Fruit fly (Drosophila melanogaster): ENCODE data around the gene CG10979.
A peak's percentile ranks its signal among the peaks of the same experiment; 100 is the strongest.

CG10979 gene

DNA sequence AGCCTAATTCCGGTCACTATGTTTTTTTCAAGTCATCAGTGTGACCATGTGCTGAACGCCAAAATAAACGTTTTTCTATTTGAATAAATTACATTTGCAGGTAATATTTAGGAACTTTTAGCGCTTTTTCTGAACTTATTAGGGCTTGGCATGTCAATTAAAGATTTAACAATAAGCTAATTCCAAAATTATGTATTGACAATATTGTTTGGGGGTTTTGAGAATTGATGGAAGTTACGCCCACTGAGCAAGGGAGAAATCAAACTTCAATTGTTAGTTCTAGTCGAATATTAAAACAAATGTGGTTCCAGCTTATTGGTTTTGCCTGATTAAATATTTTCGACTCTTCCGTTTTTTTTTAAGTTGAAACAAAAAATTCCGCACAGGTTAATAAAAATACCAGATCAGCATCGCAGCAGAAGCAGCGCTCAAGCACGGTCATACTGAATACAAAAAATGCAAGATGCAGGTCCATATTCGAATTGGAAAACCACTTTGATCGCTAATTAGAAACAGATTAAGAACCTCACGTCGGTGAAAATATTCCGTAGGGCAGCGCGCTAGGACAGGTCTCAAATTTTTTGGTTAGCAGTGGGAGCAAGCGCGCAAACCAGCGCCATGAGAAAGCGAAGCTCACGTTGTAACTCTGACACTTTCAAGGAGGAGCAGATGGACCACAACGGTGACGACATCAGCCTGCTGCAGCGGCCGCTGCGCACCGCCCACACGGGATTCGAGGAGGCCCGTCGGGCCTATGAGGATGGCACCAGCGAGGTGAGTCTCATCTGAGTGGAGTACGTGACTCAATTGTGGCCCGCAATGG, at the start of gene CG10979, which contains the start of gene PSMG1:
Gene CG10979, plus strand, starts transcription at position 439 of the 823 bp plus-strand sequence.
Gene PSMG1, minus strand, starts transcription at position 51 of the 823 bp plus-strand sequence.
- TF ChIP-seq Ets97D (GFP tag; optimal IDR thresholded peaks at IDR 0.05) (peak; percentile 61), CG2712 (tag; optimal IDR thresholded peaks at IDR 0.05) (peak; percentile 11), phol (tag; optimal IDR thresholded peaks at IDR 0.05) (peak; percentile 42), Lhr (GFP tag; optimal IDR thresholded peaks at IDR 0.05) (peak; percentile 31), CG8924 (tag; optimal IDR thresholded peaks at IDR 0.05) (no peak), CG11093 (GFP tag; IDR thresholded peaks at IDR 0.05) (0 out of 3 replicates have a peak, but pooled peaks have one; percentile 11), CG4617 (GFP tag; optimal IDR thresholded peaks at IDR 0.05; ENCODE audit: borderline replicate concordance) (peak; percentile 23), Med (GFP tag) (peak; percentile 65), tio (GFP tag; optimal IDR thresholded peaks at IDR 0.05) (no peak), CG5953 (GFP tag; IDR thresholded peaks at IDR 0.05) (no peak), CG12391 (tag; optimal IDR thresholded peaks at IDR 0.05) (peak; percentile 27), Elba2 (GFP tag; optimal IDR thresholded peaks at IDR 0.05) (peak; percentile 79), Sry-δ (GFP tag; optimal IDR thresholded peaks at IDR 0.05) (peak; percentile 4), gfzf (GFP tag; optimal IDR thresholded peaks at IDR 0.05) (peak; percentile 91), exex (tag; optimal IDR thresholded peaks at IDR 0.05) (no peak), CG14710 (tag; optimal IDR thresholded peaks at IDR 0.05) (peak; percentile 51), vvl (GFP tag; IDR thresholded peaks at IDR 0.05) (0 out of 2 replicates have a peak, but pooled peaks have one; percentile 46), CG3995 (GFP tag; optimal IDR thresholded peaks at IDR 0.05) (peak; percentile 8), CG2116 (GFP tag; optimal IDR thresholded peaks at IDR 0.05) (peak; percentile 37), CoRest (tag; optimal IDR thresholded peaks at IDR 0.05) (peak; percentile 31), sqz (GFP tag; optimal IDR thresholded peaks at IDR 0.05) (peak; percentile 89), Optix (GFP tag; IDR thresholded peaks at IDR 0.05) (no peak), sens (GFP tag) (peak; percentile 80), Dp (GFP tag; optimal IDR thresholded peaks at IDR 0.05) (peak; percentile 52), CG17568 (GFP tag; optimal IDR thresholded peaks at IDR 0.05) (no peak), Sin3A (optimal IDR thresholded peaks at IDR 0.05) (peak; percentile 68), chinmo (GFP tag; IDR thresholded peaks at IDR 0.05; ENCODE audit: partially characterized antibody) (0 out of 4 replicates have a peak, but pooled peaks have one; percentile 50), slbo (GFP tag; IDR thresholded peaks at IDR 0.05) (no peak), insv (GFP tag; optimal IDR thresholded peaks at IDR 0.05) (peak; percentile 70 to 96), pzg (GFP tag; optimal IDR thresholded peaks at IDR 0.05) (peak; percentile 37), zen (tag; optimal IDR thresholded peaks at IDR 0.05) (peak; percentile 65), Asciz (GFP tag; optimal IDR thresholded peaks at IDR 0.05) (no peak), YL-1 (GFP tag; optimal IDR thresholded peaks at IDR 0.05) (peak; percentile 61), CG12659 (GFP tag; optimal IDR thresholded peaks at IDR 0.05) (peak; percentile 57), Sox100B (GFP tag; optimal IDR thresholded peaks at IDR 0.05) (no peak), CG10267 (tag; optimal IDR thresholded peaks at IDR 0.05) (peak; percentile 57), run (tag; optimal IDR thresholded peaks at IDR 0.05) (no peak), H15 (GFP tag; IDR thresholded peaks at IDR 0.05) (0 out of 3 replicates have a peak, but pooled peaks have one; percentile 29), MESR4 (GFP tag; optimal IDR thresholded peaks at IDR 0.05) (peak; percentile 59), CG30020 (tag; optimal IDR thresholded peaks at IDR 0.05) (peak; percentile 10), E2f2 (GFP tag; IDR thresholded peaks at IDR 0.05) (peak; percentile 38; the same call in 1 of the 2 replicates), stwl (tag; optimal IDR thresholded peaks at IDR 0.05) (peak; percentile 19), BEAF-32 (GFP tag; optimal IDR thresholded peaks at IDR 0.05) (peak; percentile 47), Myb (GFP tag; optimal IDR thresholded peaks at IDR 0.05) (peak; percentile 62), CG9797 (GFP tag; optimal IDR thresholded peaks at IDR 0.05) (peak; percentile 81), bowl (GFP tag; IDR thresholded peaks at IDR 0.05) (no peak), cato (GFP tag; optimal IDR thresholded peaks at IDR 0.05; ENCODE audit: borderline replicate concordance) (no peak), nmo (GFP tag; optimal IDR thresholded peaks at IDR 0.05) (peak; percentile 49)
